Fruit fly (Drosophila melanogaster) whole organism, embryonic: ENCODE measurements around the gene RpS8.
A peak's percentile ranks its signal among the peaks of the same experiment; 100 is the strongest.

Experiments
- Atf-2 ChIP-seq: fragments of 200-800 bp; sonication (Bioruptor generic); optimal IDR thresholded peaks from 2 replicates; lab custom pipeline; 2016; ENCODE audit warnings: missing biosample characterization, missing genetic modification characterization
- B-H1 ChIP-seq: fragments of 200-800 bp; sonication (Bioruptor generic); IDR thresholded peaks from 3 replicates; pipeline ENCODE4 v1.3.6; 2022; ENCODE audit warnings: missing biosample characterization, missing genetic modification characterization
- Blimp-1 ChIP-seq: fragments of 200-800 bp; sonication (Bioruptor generic); optimal IDR thresholded peaks from 3 replicates; lab custom pipeline; 2018; ENCODE audit warnings: missing biosample characterization, missing genetic modification characterization, mild to moderate bottlenecking, moderate library complexity, missing genetic modification reagents
- CG12071 ChIP-seq: fragments of 200-800 bp; sonication (Bioruptor generic); optimal IDR thresholded peaks from 3 replicates; lab custom pipeline; 2018; ENCODE audit warnings: missing biosample characterization, mild to moderate bottlenecking, missing genetic modification characterization
- CG12744 ChIP-seq: fragments of 200-800 bp; sonication (Bioruptor generic); optimal IDR thresholded peaks from 2 replicates; lab custom pipeline; 2016; ENCODE audit warnings: missing biosample characterization, missing genetic modification characterization
- CG13123 ChIP-seq: fragments of 200-800 bp; sonication (Bioruptor generic); optimal IDR thresholded peaks from 2 replicates; lab custom pipeline; 2016; ENCODE audit warnings: missing biosample characterization, missing genetic modification characterization
- CG14014 ChIP-seq: fragments of 200-800 bp; sonication (Bioruptor generic); IDR thresholded peaks from 2 replicates; pipeline ENCODE4 v1.3.6; 2022; ENCODE audit warnings: missing biosample characterization, missing genetic modification characterization
- CG14860 ChIP-seq: fragments of 200-800 bp; sonication (Bioruptor generic); IDR thresholded peaks from 3 replicates; pipeline ENCODE4 v1.3.6; 2022; ENCODE audit warnings: missing biosample characterization, missing genetic modification characterization; ENCODE audit not compliant: partially characterized antibody
- CG1529 ChIP-seq: fragments of 200-800 bp; sonication (Bioruptor generic); optimal IDR thresholded peaks from 3 replicates; lab custom pipeline; 2018; ENCODE audit warnings: missing biosample characterization, missing genetic modification characterization
- CG1602 ChIP-seq: fragments of 200-800 bp; sonication (Bioruptor generic); optimal IDR thresholded peaks from 3 replicates; lab custom pipeline; 2016; ENCODE audit warnings: missing biosample characterization, missing genetic modification characterization
- CG16815 ChIP-seq: fragments of 200-800 bp; sonication (Bioruptor generic); optimal IDR thresholded peaks from 3 replicates; lab custom pipeline; 2017; ENCODE audit warnings: missing biosample characterization, mild to moderate bottlenecking, missing genetic modification characterization
- CG18619 ChIP-seq: fragments of 200-800 bp; sonication (Bioruptor generic); optimal IDR thresholded peaks from 3 replicates; lab custom pipeline; 2017; ENCODE audit warnings: missing biosample characterization, mild to moderate bottlenecking, missing genetic modification characterization
- CG2712 ChIP-seq: fragments of 200-800 bp; optimal IDR thresholded peaks from 3 replicates; lab custom pipeline; 2019; ENCODE audit warnings: missing biosample characterization, mild to moderate bottlenecking, missing genetic modification characterization, moderate library complexity
- CG32532 ChIP-seq: fragments of 200-800 bp; sonication (Bioruptor generic); IDR thresholded peaks from 2 replicates; pipeline ENCODE4 v1.3.6; 2022; ENCODE audit warnings: missing biosample characterization, missing genetic modification characterization
- CG34224 ChIP-seq: fragments of 200-800 bp; sonication (Bioruptor generic); IDR thresholded peaks from 3 replicates; pipeline ENCODE4 v1.3.6; 2022; ENCODE audit warnings: missing biosample characterization, missing genetic modification characterization; ENCODE audit not compliant: partially characterized antibody
- CG42726 ChIP-seq: fragments of 200-800 bp; sonication (Bioruptor generic); IDR thresholded peaks from 2 replicates; pipeline ENCODE4 v1.3.6; 2022; ENCODE audit warnings: missing biosample characterization, missing genetic modification characterization; ENCODE audit not compliant: partially characterized antibody
- CG6791 ChIP-seq: fragments of 200-800 bp; sonication (Bioruptor generic); IDR thresholded peaks from 3 replicates; pipeline ENCODE4 v1.3.6; 2022; ENCODE audit warnings: missing biosample characterization, missing genetic modification characterization; ENCODE audit not compliant: partially characterized antibody
- CG8359 ChIP-seq: fragments of 200-800 bp; sonication (Bioruptor generic); optimal IDR thresholded peaks from 2 replicates; lab custom pipeline; 2017; ENCODE audit warnings: missing biosample characterization, mild to moderate bottlenecking, missing genetic modification characterization, borderline replicate concordance
- Chrac-16 ChIP-seq: fragments of 200-800 bp; sonication (Bioruptor generic); optimal IDR thresholded peaks from 3 replicates; lab custom pipeline; 2016; ENCODE audit warnings: missing biosample characterization, missing genetic modification characterization
- Doc3 ChIP-seq: fragments of 200-800 bp; sonication (Bioruptor generic); IDR thresholded peaks from 3 replicates; pipeline ENCODE4 v1.3.6; 2022; ENCODE audit warnings: missing biosample characterization, missing genetic modification characterization; ENCODE audit not compliant: partially characterized antibody
- E2f2 ChIP-seq: fragments of 200-800 bp; sonication (Bioruptor generic); IDR thresholded peaks from 2 replicates; pipeline ENCODE4 v1.3.6; 2022; ENCODE audit warnings: missing biosample characterization, missing genetic modification characterization
- Fer1 ChIP-seq: fragments of 200-800 bp; sonication (Bioruptor generic); optimal IDR thresholded peaks from 2 replicates; lab custom pipeline; 2017; ENCODE audit warnings: missing biosample characterization, mild to moderate bottlenecking, missing genetic modification characterization
- HHEX ChIP-seq: fragments of 200-800 bp; sonication (Bioruptor generic); optimal IDR thresholded peaks from 3 replicates; lab custom pipeline; 2017; ENCODE audit warnings: missing biosample characterization, mild to moderate bottlenecking, missing genetic modification characterization, missing genetic modification reagents
- MTF-1 ChIP-seq: fragments of 200-800 bp; sonication (Bioruptor generic); optimal IDR thresholded peaks from 2 replicates; lab custom pipeline; 2018; ENCODE audit warnings: missing biosample characterization, mild to moderate bottlenecking, missing genetic modification characterization, borderline replicate concordance
- Meics ChIP-seq: fragments of 200-800 bp; sonication (Bioruptor generic); optimal IDR thresholded peaks from 2 replicates; lab custom pipeline; 2017; ENCODE audit warnings: missing biosample characterization, mild to moderate bottlenecking, missing genetic modification characterization
- Mrtf ChIP-seq: fragments of 200-800 bp; sonication (Bioruptor generic); IDR thresholded peaks from 3 replicates; pipeline ENCODE4 v1.3.6; 2022; ENCODE audit warnings: missing biosample characterization, missing genetic modification characterization
- Myb ChIP-seq: fragments of 200-800 bp; sonication (Bioruptor generic); optimal IDR thresholded peaks from 2 replicates; lab custom pipeline; 2016; ENCODE audit warnings: missing biosample characterization, missing genetic modification characterization
- Scr ChIP-seq: fragments of 200-800 bp; sonication (Bioruptor generic); IDR thresholded peaks from 2 replicates; pipeline ENCODE4 v1.3.6; 2022; ENCODE audit warnings: missing biosample characterization, missing genetic modification characterization; ENCODE audit not compliant: partially characterized antibody
- Stat92E ChIP-seq, 3 experiments: fragments of >200 bp in 2 of 3; fragments of 200-800 bp in 1 of 3; sonication (Bioruptor generic) in 1 of 3; optimal IDR thresholded peaks; 2 replicates each; lab custom pipeline; 2017 to 2019; ENCODE audit warnings: missing biosample characterization in 3 of 3, missing genetic modification characterization in 3 of 3, mild to moderate bottlenecking in 1 of 3, moderate library complexity in 1 of 3
- abd-A ChIP-seq: fragments of 200-800 bp; sonication (Bioruptor generic); optimal IDR thresholded peaks from 3 replicates; lab custom pipeline; 2019; ENCODE audit warnings: missing biosample characterization, mild to moderate bottlenecking, missing genetic modification characterization, moderate library complexity
- az2 ChIP-seq: fragments of 200-800 bp; sonication (Bioruptor generic); optimal IDR thresholded peaks from 3 replicates; lab custom pipeline; 2016; ENCODE audit warnings: missing biosample characterization, missing genetic modification characterization
- br ChIP-seq: fragments of >200 bp; optimal IDR thresholded peaks from 2 replicates; lab custom pipeline; 2017
- caup ChIP-seq: fragments of 200-800 bp; sonication (Bioruptor generic); optimal IDR thresholded peaks from 3 replicates; lab custom pipeline; 2017; ENCODE audit warnings: missing biosample characterization, mild to moderate bottlenecking, missing genetic modification characterization, moderate library complexity; ENCODE audit not compliant: severe bottlenecking
- ci ChIP-seq: fragments of 200-800 bp; sonication (Bioruptor generic); IDR thresholded peaks from 3 replicates; pipeline ENCODE4 v1.3.6; 2022; ENCODE audit warnings: missing biosample characterization, missing genetic modification characterization
- dpn ChIP-seq, 2 experiments: fragments of 200-800 bp; sonication (Bioruptor generic); optimal IDR thresholded peaks; 3 replicates each; lab custom pipeline; 2016; ENCODE audit warnings: missing biosample characterization in 2 of 2, missing genetic modification characterization in 2 of 2
- ewg ChIP-seq: fragments of 200-800 bp; sonication (Bioruptor generic); optimal IDR thresholded peaks from 3 replicates; lab custom pipeline; 2017; ENCODE audit warnings: mild to moderate bottlenecking, missing biosample characterization, missing genetic modification reagents, missing genetic modification characterization
- fd64A ChIP-seq: fragments of 200-800 bp; sonication (Bioruptor generic); optimal IDR thresholded peaks from 3 replicates; lab custom pipeline; 2018; ENCODE audit warnings: missing biosample characterization, mild to moderate bottlenecking, missing genetic modification characterization
- gsb ChIP-seq: fragments of 200-800 bp; sonication (Bioruptor generic); IDR thresholded peaks from 2 replicates; pipeline ENCODE4 v1.3.6; 2022; ENCODE audit warnings: missing biosample characterization, missing genetic modification characterization
- hb ChIP-seq: fragments of 200-800 bp; sonication (Bioruptor generic); IDR thresholded peaks from 3 replicates; pipeline ENCODE4 v1.3.6; 2022; ENCODE audit warnings: missing biosample characterization, missing genetic modification characterization; ENCODE audit not compliant: partially characterized antibody
- kni ChIP-seq: fragments of 200-800 bp; sonication (Bioruptor generic); optimal IDR thresholded peaks from 3 replicates; lab custom pipeline; 2017; ENCODE audit warnings: mild to moderate bottlenecking, missing biosample characterization, missing genetic modification reagents, missing genetic modification characterization
- mld ChIP-seq: fragments of 200-800 bp; sonication (Bioruptor generic); IDR thresholded peaks from 3 replicates; pipeline ENCODE4 v1.3.6; 2022; ENCODE audit warnings: missing biosample characterization, missing genetic modification characterization; ENCODE audit not compliant: partially characterized antibody
- pfk ChIP-seq: fragments of 200-800 bp; sonication (Bioruptor generic); optimal IDR thresholded peaks from 2 replicates; lab custom pipeline; 2018; ENCODE audit warnings: missing biosample characterization, mild to moderate bottlenecking, missing genetic modification characterization, moderate library complexity
- pita ChIP-seq: fragments of 200-800 bp; sonication (Bioruptor generic); optimal IDR thresholded peaks from 2 replicates; lab custom pipeline; 2017; ENCODE audit warnings: missing biosample characterization, mild to moderate bottlenecking, missing genetic modification characterization
- pzg ChIP-seq: fragments of 200-800 bp; sonication (Bioruptor generic); optimal IDR thresholded peaks from 3 replicates; lab custom pipeline; 2018; ENCODE audit warnings: missing biosample characterization, mild to moderate bottlenecking, missing genetic modification characterization, moderate library complexity
- sens-2 ChIP-seq: fragments of 200-800 bp; sonication (Bioruptor generic); IDR thresholded peaks from 2 replicates; pipeline ENCODE4 v1.3.6; 2022; ENCODE audit warnings: missing biosample characterization, missing genetic modification characterization
- slbo ChIP-seq: fragments of 200-800 bp; sonication (Bioruptor generic); IDR thresholded peaks from 2 replicates; pipeline ENCODE4 v1.3.6; 2022; ENCODE audit warnings: missing biosample characterization, missing genetic modification characterization
- tin ChIP-seq: fragments of 200-800 bp; sonication (Bioruptor generic); optimal IDR thresholded peaks from 3 replicates; lab custom pipeline; 2016; ENCODE audit warnings: missing biosample characterization, missing genetic modification characterization
- wdn ChIP-seq: fragments of 200-800 bp; sonication (Bioruptor generic); IDR thresholded peaks from 2 replicates; pipeline ENCODE4 v1.3.6; 2022; ENCODE audit warnings: missing biosample characterization, missing genetic modification characterization
- wor ChIP-seq: fragments of 200-800 bp; sonication (Bioruptor generic); IDR thresholded peaks from 2 replicates; pipeline ENCODE4 v1.3.6; 2022; ENCODE audit warnings: missing biosample characterization, missing genetic modification characterization

RpS8 gene

DNA sequence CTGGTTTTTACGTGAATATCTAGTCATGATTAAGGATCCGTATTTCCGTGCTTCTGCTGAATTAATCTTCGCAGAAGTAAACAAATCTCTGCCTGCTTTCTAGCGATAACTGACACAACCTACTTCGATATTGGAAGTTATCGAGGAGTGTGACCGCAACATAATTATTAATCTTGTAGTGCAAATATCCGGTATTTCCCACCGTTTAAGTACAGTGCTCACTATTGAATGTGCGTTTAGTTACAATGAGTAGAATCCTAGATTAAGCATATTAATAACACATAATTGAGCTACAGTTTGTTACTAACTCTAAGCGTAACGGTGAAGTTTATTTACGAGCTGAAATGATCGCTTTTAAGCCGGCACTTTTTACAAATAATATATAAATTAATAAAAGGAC lies 1.6 kb upstream of the RpS8 start (continued):
- TF ChIP-seq Atf-2 = no peak
- TF ChIP-seq ewg (GFP tag; lab: Kevin White, UChicago) = peak; percentile 6
- TF ChIP-seq CG1602 (GFP tag; lab: Kevin White, UChicago) = peak; percentile 35
- TF ChIP-seq CG1529 = no peak
- TF ChIP-seq pfk (GFP tag; lab: Kevin White, UChicago) = no peak
- no peak for TF ChIP-seq fd64A (GFP tag; lab: Kevin White, UChicago)
- no peak for TF ChIP-seq mld (GFP tag; lab: Robert Waterston, UW)
- peak; percentile 56 for TF ChIP-seq CG2712 (tag; lab: Kevin White, UChicago)
- peak; percentile 31; the same call in 1 of the 3 replicates for TF ChIP-seq Doc3 (GFP tag; lab: Robert Waterston, UW)
- TF ChIP-seq Meics (GFP tag; lab: Kevin White, UChicago) = peak; percentile 66
- peak; percentile 50; the same call in 1 of the 3 replicates for TF ChIP-seq CG6791
- peak; percentile 33 for TF ChIP-seq HHEX (GFP tag; lab: Kevin White, UChicago)
- TF ChIP-seq B-H1 (GFP tag; lab: Robert Waterston, UW) = peak; percentile 48; the same call in 1 of the 3 replicates
- TF ChIP-seq sens-2 (GFP tag; lab: Robert Waterston, UW) = peak; percentile 38; the same call in 1 of the 2 replicates
- TF ChIP-seq br = no peak
- TF ChIP-seq MTF-1 (GFP tag; lab: Kevin White, UChicago) = peak; percentile 20
- TF ChIP-seq gsb (GFP tag; lab: Robert Waterston, UW) = no peak
- TF ChIP-seq pita (GFP tag; lab: Kevin White, UChicago) = no peak
- TF ChIP-seq CG14014 (GFP tag; lab: Robert Waterston, UW) = no peak
- TF ChIP-seq Mrtf (GFP tag; lab: Robert Waterston, UW) = peak; percentile 50; the same call in 1 of the 3 replicates
- no peak for TF ChIP-seq wor (GFP tag; lab: Robert Waterston, UW)
- no peak for TF ChIP-seq CG42726
- TF ChIP-seq Fer1 (GFP tag; lab: Kevin White, UChicago) = peak; percentile 68
- no peak for TF ChIP-seq hb
- TF ChIP-seq slbo (GFP tag; lab: Robert Waterston, UW) = peak; percentile 83
- TF ChIP-seq Scr (GFP tag; lab: Robert Waterston, UW) = peak; percentile 54
- TF ChIP-seq Stat92E (GFP tag; optimal IDR thresholded peaks at IDR 0.05; lab: Kevin White, UChicago) = peak in 1 of 3 experiments; percentile 27
- TF ChIP-seq kni (GFP tag; lab: Kevin White, UChicago) = no peak
- TF ChIP-seq Myb = peak; percentile 42
- TF ChIP-seq Chrac-16 (GFP tag; lab: Kevin White, UChicago) = peak; percentile 21
- TF ChIP-seq wdn (GFP tag; lab: Robert Waterston, UW) = no peak
- peak; percentile 10 for TF ChIP-seq CG12744 (GFP tag; lab: Kevin White, UChicago)
- TF ChIP-seq caup = peak; percentile 61
- peak; percentile 57; the same call in 1 of the 3 replicates for TF ChIP-seq ci (GFP tag; lab: Robert Waterston, UW)
- peak; percentile 69 for TF ChIP-seq CG32532 (GFP tag; lab: Robert Waterston, UW)
- TF ChIP-seq CG14860 (GFP tag; lab: Robert Waterston, UW) = no peak
- TF ChIP-seq pzg (GFP tag; lab: Kevin White, UChicago) = peak; percentile 72
- no peak for TF ChIP-seq CG8359 (GFP tag; lab: Kevin White, UChicago)
- TF ChIP-seq tin (GFP tag; lab: Kevin White, UChicago) = peak; percentile 8
- peak; percentile 30 for TF ChIP-seq CG12071 (GFP tag; lab: Kevin White, UChicago)
- peak; percentile 37 for TF ChIP-seq az2 (GFP tag; lab: Kevin White, UChicago)
- TF ChIP-seq CG13123 (GFP tag; lab: Kevin White, UChicago) = peak; percentile 20
- TF ChIP-seq E2f2 (GFP tag; lab: Robert Waterston, UW) = peak; percentile 67
- TF ChIP-seq Blimp-1 (GFP tag; lab: Kevin White, UChicago) = peak; percentile 3
- TF ChIP-seq CG16815 (GFP tag; lab: Kevin White, UChicago) = no peak
- TF ChIP-seq abd-A (tag; lab: Kevin White, UChicago) = no peak
- peak; percentile 58 for TF ChIP-seq CG34224 (GFP tag; lab: Robert Waterston, UW)
- TF ChIP-seq CG18619 = peak; percentile 16
- TF ChIP-seq dpn (GFP tag; optimal IDR thresholded peaks at IDR 0.05; lab: Kevin White, UChicago) = peak in 1 of 2 experiments; percentile 60
